Fruit fly (Drosophila melanogaster): ENCODE measurements around the gene ND-15.
A peak's percentile ranks its signal among the peaks of the same experiment; 100 is the strongest.

The ND-15 gene

DNA sequence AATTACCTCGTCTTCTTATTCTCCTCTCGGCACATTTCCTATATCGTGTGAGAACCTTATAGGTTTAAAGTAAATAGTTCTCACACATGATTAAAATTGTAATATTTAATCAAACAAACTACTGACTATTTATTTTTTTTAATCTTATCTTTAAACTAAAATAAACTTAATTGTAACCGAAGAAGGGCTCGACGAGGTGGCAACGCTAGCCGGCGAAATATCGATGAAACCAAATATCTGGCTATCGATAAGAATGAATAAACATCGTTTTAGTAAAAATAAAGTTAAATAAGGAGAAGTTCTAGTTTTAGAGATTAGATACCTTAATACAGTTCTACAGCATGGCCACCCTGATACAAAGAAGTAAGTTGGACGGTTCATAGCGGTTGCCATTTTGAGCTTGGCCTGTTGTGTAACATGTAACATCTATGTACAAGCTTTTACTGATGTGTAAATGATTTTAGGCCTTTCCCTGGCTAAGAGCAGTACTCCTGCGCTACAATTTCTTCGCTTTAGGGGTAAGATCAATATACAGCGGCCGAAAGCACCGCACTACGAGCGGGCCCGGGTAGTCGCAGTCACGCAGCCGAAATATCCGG, 89.1 kb downstream of the ND-15 start, which contains the start of gene mRpL10 (continued):
- peak; percentile 77 for TF ChIP-seq mld (GFP tag; IDR thresholded peaks at IDR 0.05; ENCODE audit: partially characterized antibody)
- no peak for TF ChIP-seq sd (tag; optimal IDR thresholded peaks at IDR 0.05)
- TF ChIP-seq CG18262 (tag; optimal IDR thresholded peaks at IDR 0.05) = peak; percentile 39
- peak; percentile 65 for TF ChIP-seq CG4617 (GFP tag; optimal IDR thresholded peaks at IDR 0.05; ENCODE audit: borderline replicate concordance)
- TF ChIP-seq hb (GFP tag; IDR thresholded peaks at IDR 0.05; ENCODE audit: partially characterized antibody) = peak; percentile 81
- TF ChIP-seq Pdp1 (GFP tag; optimal IDR thresholded peaks at IDR 0.05) = peak in 1 of 2 experiments; percentile 93
- no peak for TF ChIP-seq hkb (optimal IDR thresholded peaks at IDR 0.05)
- 0 out of 2 replicates have a peak, but pooled peaks have one; percentile 24 for TF ChIP-seq hkb (GFP tag; IDR thresholded peaks at IDR 0.05)
- no peak for TF ChIP-seq CG10959 (GFP tag; IDR thresholded peaks at IDR 0.05)
- peak; percentile 55 for TF ChIP-seq lilli (GFP tag; optimal IDR thresholded peaks at IDR 0.05)
- peak; percentile 47 for TF ChIP-seq phol (tag; optimal IDR thresholded peaks at IDR 0.05)
- no peak for TF ChIP-seq CG13775 (GFP tag; optimal IDR thresholded peaks at IDR 0.05)
- peak; percentile 45; the same call in 1 of the 2 replicates for TF ChIP-seq slbo (GFP tag; IDR thresholded peaks at IDR 0.05)
- TF ChIP-seq CG12659 (GFP tag; optimal IDR thresholded peaks at IDR 0.05) = peak; percentile 84
- TF ChIP-seq CG30403 (GFP tag; optimal IDR thresholded peaks at IDR 0.05) = peak; percentile 51
- TF ChIP-seq tio (GFP tag; optimal IDR thresholded peaks at IDR 0.05) = no peak
- TF ChIP-seq tna (GFP tag; IDR thresholded peaks at IDR 0.05; ENCODE audit: partially characterized antibody) = peak; percentile 62
- TF ChIP-seq CG13424 (tag; optimal IDR thresholded peaks at IDR 0.05) = peak; percentile 42
- no peak for TF ChIP-seq CG3065 (GFP tag; optimal IDR thresholded peaks at IDR 0.05)
- peak; percentile 75 for TF ChIP-seq nerfin-2 (GFP tag; IDR thresholded peaks at IDR 0.05; ENCODE audit: partially characterized antibody)
- TF ChIP-seq CG18011 (GFP tag; optimal IDR thresholded peaks at IDR 0.05) = no peak
- peak; percentile 27 for TF ChIP-seq Dp (GFP tag; optimal IDR thresholded peaks at IDR 0.05)
- no peak for TF ChIP-seq CG7928 (GFP tag; optimal IDR thresholded peaks at IDR 0.05)
- TF ChIP-seq CG17359 (tag; optimal IDR thresholded peaks at IDR 0.05) = no peak
- TF ChIP-seq CG16813 (GFP tag; IDR thresholded peaks at IDR 0.05; ENCODE audit: partially characterized antibody) = peak; percentile 87
- TF ChIP-seq CG32532 (GFP tag; IDR thresholded peaks at IDR 0.05) = peak; percentile 9; the same call in 1 of the 2 replicates
- TF ChIP-seq CG10274 (GFP tag; optimal IDR thresholded peaks at IDR 0.05) = no peak
- peak; percentile 17 for TF ChIP-seq Dip3 (GFP tag; optimal IDR thresholded peaks at IDR 0.05)
- peak; percentile 20 for TF ChIP-seq nerfin-1 (tag; optimal IDR thresholded peaks at IDR 0.05)
- TF ChIP-seq CG10267 (tag; optimal IDR thresholded peaks at IDR 0.05) = peak; percentile 65
- peak; percentile 20 for TF ChIP-seq Mad (GFP tag; optimal IDR thresholded peaks at IDR 0.05)
- TF ChIP-seq MESR4 (GFP tag; optimal IDR thresholded peaks at IDR 0.05) = peak; percentile 48
- no peak for TF ChIP-seq Drgx (GFP tag; IDR thresholded peaks at IDR 0.05)
- TF ChIP-seq CG12155 (GFP tag; optimal IDR thresholded peaks at IDR 0.05) = peak; percentile 42
- peak; percentile 60; the same call in 1 of the 2 replicates for TF ChIP-seq vvl (GFP tag; IDR thresholded peaks at IDR 0.05)
- TF ChIP-seq ac (GFP tag; optimal IDR thresholded peaks at IDR 0.05) = no peak
- TF ChIP-seq Sry-δ (GFP tag; optimal IDR thresholded peaks at IDR 0.05) = peak; percentile 72
- no peak for TF ChIP-seq CG3838 (GFP tag; optimal IDR thresholded peaks at IDR 0.05)
- TF ChIP-seq Dref (GFP tag; IDR thresholded peaks at IDR 0.05) = peak; percentile 86
- 0 out of 2 replicates have a peak, but pooled peaks have one; percentile 11 for TF ChIP-seq Atf6 (GFP tag; IDR thresholded peaks at IDR 0.05)
- TF ChIP-seq Oli (tag; optimal IDR thresholded peaks at IDR 0.05) = no peak
- TF ChIP-seq CG7963 (GFP tag; IDR thresholded peaks at IDR 0.05; ENCODE audit: partially characterized antibody) = peak; percentile 82
- no peak for TF ChIP-seq CG4730 (GFP tag; IDR thresholded peaks at IDR 0.05)
- TF ChIP-seq sna (GFP tag; IDR thresholded peaks at IDR 0.05; ENCODE audit: partially characterized antibody) = peak; percentile 77
- TF ChIP-seq CG10209 (GFP tag; optimal IDR thresholded peaks at IDR 0.05) = no peak
- peak; percentile 36; the same call in 1 of the 3 replicates for TF ChIP-seq CG34422 (GFP tag; IDR thresholded peaks at IDR 0.05)
- peak; percentile 11 for TF ChIP-seq Bteb2 (GFP tag; optimal IDR thresholded peaks at IDR 0.05)
- TF ChIP-seq chn (GFP tag; optimal IDR thresholded peaks at IDR 0.05) = peak; percentile 26
- TF ChIP-seq Hr3 (GFP tag; optimal IDR thresholded peaks at IDR 0.05) = peak; percentile 28
